Fruit fly (Drosophila melanogaster) whole organism, pupa: Measurements from ENCODE around the gene ctp.

Experiments
- CG9948 ChIP-seq: fragments of 200-800 bp; sonication (Bioruptor generic); optimal IDR thresholded peaks from 2 replicates; lab custom pipeline; 2018; ENCODE audit warnings: missing biosample characterization, mild to moderate bottlenecking, missing genetic modification characterization, moderate library complexity
- D1 ChIP-seq: fragments of 200-800 bp; sonication (Bioruptor generic); optimal IDR thresholded peaks from 2 replicates; lab custom pipeline; 2018; ENCODE audit warnings: missing biosample characterization, mild to moderate bottlenecking, missing genetic modification characterization, moderate library complexity
- Pif1A ChIP-seq: fragments of 200-800 bp; sonication (Bioruptor generic); optimal IDR thresholded peaks from 3 replicates; lab custom pipeline; 2016; ENCODE audit warnings: missing biosample characterization, missing genetic modification characterization
- fd96Ca ChIP-seq: fragments of 200-800 bp; sonication (Bioruptor generic); IDR thresholded peaks from 3 replicates; pipeline ENCODE4 v1.3.6; 2022; ENCODE audit warnings: missing biosample characterization, missing genetic modification characterization
- gl ChIP-seq: fragments of 200-800 bp; sonication (Bioruptor generic); optimal IDR thresholded peaks from 2 replicates; lab custom pipeline; 2018; ENCODE audit warnings: missing biosample characterization, mild to moderate bottlenecking, missing genetic modification characterization
- rn ChIP-seq: fragments of 200-800 bp; sonication (Bioruptor generic); IDR thresholded peaks from 2 replicates; pipeline ENCODE4 v1.3.6; 2022; ENCODE audit warnings: missing biosample characterization, missing genetic modification characterization

- TF ChIP-seq rn (no peak), CG9948 (tag; lab: Kevin White, UChicago) (peak; percentile 25), Pif1A (GFP tag; lab: Kevin White, UChicago) (no peak), D1 (tag; lab: Kevin White, UChicago) (no peak), fd96Ca (GFP tag; lab: Robert Waterston, UW) (no peak), gl (no peak)
Observed at dm6 chrX:4660642-4661252, 26.9 kb upstream of the ctp start.
